Worm (Caenorhabditis elegans): Measurements from ENCODE around the gene oatr-1.

oatr-1 gene

DNA sequence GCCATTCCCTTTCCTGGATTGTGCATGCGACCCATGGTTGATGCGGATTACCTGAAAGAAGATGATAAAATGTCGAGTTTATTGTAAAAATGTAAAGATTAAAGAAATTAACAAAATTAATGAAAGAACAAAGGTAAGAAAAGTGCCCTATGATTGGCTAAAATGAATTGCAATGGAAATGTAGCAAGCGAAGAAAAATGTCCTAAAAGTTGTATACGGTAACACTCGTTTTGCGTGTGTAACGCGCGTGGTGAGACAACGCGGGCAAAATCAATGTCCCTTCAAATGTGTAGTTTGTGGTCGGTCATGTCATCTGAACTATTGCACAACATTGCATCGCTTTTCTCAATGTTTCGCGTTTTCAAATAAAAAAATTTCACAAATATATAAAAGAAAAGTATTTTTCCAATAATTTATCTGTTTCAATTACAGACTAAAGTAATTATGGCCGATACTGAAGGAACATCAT, 21.0 kb downstream of the oatr-1 start, which contains the start of the genes rps-13 and nfx-1:
rps-13 (minus strand) TSS at position 51 of the 469 bp plus-strand sequence.
nfx-1 (plus strand) TSS at position 433 of the 469 bp plus-strand sequence.
- TF ChIP-seq lsy-2 (tag; optimal IDR thresholded peaks at IDR 0.05) (peak; percentile 96 to 99), zfp-2 (tag; optimal IDR thresholded peaks at IDR 0.05) (no peak), fkh-10 (GFP tag; optimal IDR thresholded peaks at IDR 0.05) (peak; percentile 32), nhr-10 (tag; optimal IDR thresholded peaks at IDR 0.05) (peak; percentile 41), nhr-25 (tag; optimal IDR thresholded peaks at IDR 0.05; ENCODE audit: borderline replicate concordance, insufficient read depth) (peak; percentile 68), hmg-1.1 (GFP tag; IDR thresholded peaks at IDR 0.05) (peak; percentile 68), nhr-11 (tag; optimal IDR thresholded peaks at IDR 0.05) (peak; percentile 80), daf-12 (tag; optimal IDR thresholded peaks at IDR 0.05) (no peak), egl-43 (GFP tag; IDR thresholded peaks at IDR 0.05) (no peak), egl-27 (tag; optimal IDR thresholded peaks at IDR 0.05) (no peak), Y105C5A.15 (GFP tag; IDR thresholded peaks at IDR 0.05) (no peak), F37D6.2 (tag; optimal IDR thresholded peaks at IDR 0.05) (peak; percentile 10), lir-3 (tag; optimal IDR thresholded peaks at IDR 0.05) (no peak), daf-8 (GFP tag; IDR thresholded peaks at IDR 0.05) (no peak), set-16 (GFP tag; IDR thresholded peaks at IDR 0.05) (no peak), ZK546.5 (tag; optimal IDR thresholded peaks at IDR 0.05) (no peak), T26A8.4 (GFP tag; IDR thresholded peaks at IDR 0.05) (no peak), nhr-76 (tag; optimal IDR thresholded peaks at IDR 0.05) (no peak), dve-1 (tag; optimal IDR thresholded peaks at IDR 0.05; ENCODE audit: insufficient read depth) (peak; percentile 84), tra-1 (GFP tag; IDR thresholded peaks at IDR 0.05) (no peak), aha-1 (tag) (peak; percentile 100), attf-4 (tag; optimal IDR thresholded peaks at IDR 0.05) (no peak), mes-2 (tag; optimal IDR thresholded peaks at IDR 0.05; ENCODE audit: poor library complexity, severe bottlenecking) (peak; percentile 82), rbr-2 (tag; optimal IDR thresholded peaks at IDR 0.05) (peak; percentile 61), dmd-8 (GFP tag; IDR thresholded peaks at IDR 0.05) (no peak), daf-19 (GFP tag; conservative IDR thresholded peaks at IDR 0.05) (no peak), R02D3.7 (tag; optimal IDR thresholded peaks at IDR 0.05) (no peak), F26F4.8 (GFP tag; conservative IDR thresholded peaks at IDR 0.05) (no peak), D1046.2 (GFP tag; IDR thresholded peaks at IDR 0.05) (peak; percentile 98), ZK337.2 (GFP tag; IDR thresholded peaks at IDR 0.05) (no peak), sdz-12 (GFP tag; optimal IDR thresholded peaks at IDR 0.05) (no peak), lin-1 (GFP tag; IDR thresholded peaks at IDR 0.05) (no peak), unc-130 (GFP tag; optimal IDR thresholded peaks at IDR 0.05) (peak; percentile 54), mxl-3 (GFP tag; optimal IDR thresholded peaks at IDR 0.05) (peak; percentile 43), arid-1 (GFP tag; conservative IDR thresholded peaks at IDR 0.05) (peak; percentile 65; the same call in 1 of the 2 replicates), nhr-41 (GFP tag; IDR thresholded peaks at IDR 0.05) (no peak), duxl-1 (tag; optimal IDR thresholded peaks at IDR 0.05; ENCODE audit: poor library complexity) (no peak), Y48G9A.11 (GFP tag; IDR thresholded peaks at IDR 0.05) (no peak), unc-62 (GFP tag; optimal IDR thresholded peaks at IDR 0.05 in 1 of 2) (peak in 1 of 2 experiments; percentile 90), unc-62 (tag; optimal IDR thresholded peaks at IDR 0.05) (no peak), lin-15B (tag; optimal IDR thresholded peaks at IDR 0.05) (peak; percentile 18), F49E8.2 (tag; optimal IDR thresholded peaks at IDR 0.05; ENCODE audit: borderline replicate concordance) (no peak), nhr-28 (tag; optimal IDR thresholded peaks at IDR 0.05) (peak; percentile 99), mdl-1 (tag; optimal IDR thresholded peaks at IDR 0.05) (peak in 1 of 2 experiments; percentile 48), pqm-1 (tag; optimal IDR thresholded peaks at IDR 0.05) (peak; percentile 2), ctbp-1 (GFP tag; IDR thresholded peaks at IDR 0.05) (no peak), hif-1 (tag; optimal IDR thresholded peaks at IDR 0.05) (peak in 1 of 2 experiments; percentile 81), lin-38 (GFP tag; IDR thresholded peaks at IDR 0.05) (peak; percentile 57), zag-1 (tag; optimal IDR thresholded peaks at IDR 0.05) (no peak), ceh-28 (tag; optimal IDR thresholded peaks at IDR 0.05) (peak; percentile 12), pha-4 (GFP tag; IDR thresholded peaks at IDR 0.05) (no peak), pha-4 (tag; optimal IDR thresholded peaks at IDR 0.05) (peak; percentile 97)
